Fruit fly (Drosophila melanogaster) whole organism, embryonic: Measurements from ENCODE around the gene Spx.

ENCODE experiments used
- CG10274 ChIP-seq: fragments of 200-800 bp; sonication (Bioruptor generic); optimal IDR thresholded peaks from 3 replicates; lab custom pipeline; 2017; ENCODE audit warnings: missing biosample characterization, mild to moderate bottlenecking, missing genetic modification characterization
- CG11085 ChIP-seq: fragments of 200-800 bp; sonication (Bioruptor generic); IDR thresholded peaks from 2 replicates; pipeline ENCODE4 v1.3.6; 2022; ENCODE audit warnings: missing biosample characterization, missing genetic modification characterization
- CG11093 ChIP-seq: fragments of 200-800 bp; sonication (Bioruptor generic); IDR thresholded peaks from 3 replicates; pipeline ENCODE4 v1.3.6; 2022; ENCODE audit warnings: missing biosample characterization, missing genetic modification characterization
- CG11696 ChIP-seq: fragments of 200-800 bp; sonication (Bioruptor generic); IDR thresholded peaks from 2 replicates; pipeline ENCODE4 v1.3.6; 2022; ENCODE audit warnings: missing biosample characterization, missing genetic modification characterization
- CG12219 ChIP-seq: fragments of 200-800 bp; sonication (Bioruptor generic); optimal IDR thresholded peaks from 3 replicates; lab custom pipeline; 2018; ENCODE audit warnings: missing biosample characterization, mild to moderate bottlenecking, missing genetic modification characterization
- CG12391 ChIP-seq: fragments of 200-800 bp; sonication (Bioruptor generic); optimal IDR thresholded peaks from 3 replicates; lab custom pipeline; 2018; ENCODE audit warnings: missing biosample characterization, mild to moderate bottlenecking, missing genetic modification characterization, moderate library complexity
- CG14050 ChIP-seq: fragments of 200-800 bp; sonication (Bioruptor generic); IDR thresholded peaks from 3 replicates; pipeline ENCODE4 v1.3.6; 2022; ENCODE audit warnings: missing biosample characterization, missing genetic modification characterization
- CG1603 ChIP-seq: fragments of 200-800 bp; sonication (Bioruptor generic); optimal IDR thresholded peaks from 2 replicates; lab custom pipeline; 2019; ENCODE audit warnings: missing biosample characterization, mild to moderate bottlenecking, missing genetic modification characterization, moderate library complexity
- CG17385 ChIP-seq: fragments of 200-800 bp; sonication (Bioruptor generic); optimal IDR thresholded peaks from 3 replicates; lab custom pipeline; 2018; ENCODE audit warnings: missing biosample characterization, mild to moderate bottlenecking, missing genetic modification characterization
- CG2120 ChIP-seq: fragments of 200-800 bp; sonication (Bioruptor generic); optimal IDR thresholded peaks from 3 replicates; lab custom pipeline; 2016; ENCODE audit warnings: missing biosample characterization, missing genetic modification characterization
- CG2889 ChIP-seq: fragments of 200-800 bp; sonication (Bioruptor generic); IDR thresholded peaks from 3 replicates; pipeline ENCODE4 v1.3.6; 2022; ENCODE audit warnings: missing biosample characterization, missing genetic modification characterization
- CG30431 ChIP-seq: fragments of 200-800 bp; sonication (Bioruptor generic); optimal IDR thresholded peaks from 2 replicates; lab custom pipeline; 2017; ENCODE audit warnings: missing biosample characterization, missing genetic modification characterization
- CG32532 ChIP-seq: fragments of 200-800 bp; sonication (Bioruptor generic); IDR thresholded peaks from 2 replicates; pipeline ENCODE4 v1.3.6; 2022; ENCODE audit warnings: missing biosample characterization, missing genetic modification characterization
- CG32772 ChIP-seq: fragments of 200-800 bp; sonication (Bioruptor generic); IDR thresholded peaks from 2 replicates; pipeline ENCODE4 v1.3.6; 2022; ENCODE audit warnings: missing biosample characterization, missing genetic modification characterization
- CG43689 ChIP-seq: fragments of 200-800 bp; sonication (Bioruptor generic); IDR thresholded peaks from 2 replicates; pipeline ENCODE4 v1.3.6; 2022; ENCODE audit warnings: missing biosample characterization, missing genetic modification characterization
- CG6175 ChIP-seq: fragments of 200-800 bp; sonication (Bioruptor generic); IDR thresholded peaks from 3 replicates; pipeline ENCODE4 v1.3.6; 2022; ENCODE audit warnings: missing biosample characterization, missing genetic modification characterization
- CG6683 ChIP-seq: fragments of 200-800 bp; sonication (Bioruptor generic); optimal IDR thresholded peaks from 2 replicates; lab custom pipeline; 2017; ENCODE audit warnings: missing biosample characterization, mild to moderate bottlenecking, missing genetic modification characterization, missing genetic modification reagents
- CG8765 ChIP-seq: fragments of 200-800 bp; sonication (Bioruptor generic); IDR thresholded peaks from 2 replicates; pipeline ENCODE4 v1.3.6; 2022; ENCODE audit warnings: missing biosample characterization, missing genetic modification characterization
- CG9437 ChIP-seq: fragments of 200-800 bp; sonication (Bioruptor generic); optimal IDR thresholded peaks from 2 replicates; lab custom pipeline; 2018; ENCODE audit warnings: missing biosample characterization, mild to moderate bottlenecking, missing genetic modification characterization
- D19A ChIP-seq: fragments of 200-800 bp; optimal IDR thresholded peaks from 3 replicates; lab custom pipeline; 2019; ENCODE audit warnings: missing biosample characterization, mild to moderate bottlenecking, missing genetic modification characterization, moderate library complexity
- Doc3 ChIP-seq: fragments of 200-800 bp; sonication (Bioruptor generic); IDR thresholded peaks from 3 replicates; pipeline ENCODE4 v1.3.6; 2022; ENCODE audit warnings: missing biosample characterization, missing genetic modification characterization; ENCODE audit not compliant: partially characterized antibody
- Dref ChIP-seq: fragments of 200-800 bp; sonication (Bioruptor generic); IDR thresholded peaks from 2 replicates; pipeline ENCODE4 v1.3.6; 2022; ENCODE audit warnings: missing biosample characterization, missing genetic modification characterization
- Fer2 ChIP-seq: fragments of 200-800 bp; sonication (Bioruptor generic); optimal IDR thresholded peaks from 2 replicates; lab custom pipeline; 2018; ENCODE audit warnings: missing biosample characterization, mild to moderate bottlenecking, missing genetic modification characterization, moderate library complexity
- H2.0 ChIP-seq: fragments of 200-800 bp; sonication (Bioruptor generic); IDR thresholded peaks from 2 replicates; pipeline ENCODE4 v1.3.6; 2022; ENCODE audit warnings: missing biosample characterization, missing genetic modification characterization
- HLHmδ ChIP-seq: fragments of 200-800 bp; sonication (Bioruptor generic); optimal IDR thresholded peaks from 2 replicates; lab custom pipeline; 2018; ENCODE audit warnings: missing biosample characterization, mild to moderate bottlenecking, missing genetic modification characterization, moderate library complexity
- HmgZ ChIP-seq: fragments of 200-800 bp; sonication (Bioruptor generic); optimal IDR thresholded peaks from 2 replicates; lab custom pipeline; 2018; ENCODE audit warnings: missing biosample characterization, mild to moderate bottlenecking, missing genetic modification characterization
- Kr ChIP-seq: fragments of 200-800 bp; sonication (Bioruptor generic); optimal IDR thresholded peaks from 2 replicates; lab custom pipeline; 2017; ENCODE audit warnings: missing biosample characterization, mild to moderate bottlenecking, missing genetic modification characterization
- Lim3 ChIP-seq: fragments of 200-800 bp; sonication (Bioruptor generic); IDR thresholded peaks from 2 replicates; pipeline ENCODE4 v1.3.6; 2022; ENCODE audit warnings: missing biosample characterization, missing genetic modification characterization
- NFAT ChIP-seq: fragments of 200-800 bp; sonication (Bioruptor generic); IDR thresholded peaks from 2 replicates; pipeline ENCODE4 v1.3.6; 2022; ENCODE audit warnings: missing biosample characterization, missing genetic modification characterization
- NK7.1 ChIP-seq: fragments of 200-800 bp; sonication (Bioruptor generic); optimal IDR thresholded peaks from 3 replicates; lab custom pipeline; 2016; ENCODE audit warnings: missing biosample characterization, missing genetic modification characterization
- Ptx1 ChIP-seq: fragments of 200-800 bp; sonication (Bioruptor generic); IDR thresholded peaks from 2 replicates; pipeline ENCODE4 v1.3.6; 2022; ENCODE audit warnings: missing biosample characterization, missing genetic modification characterization
- Tbp ChIP-seq: fragments of >200 bp; optimal IDR thresholded peaks from 2 replicates; lab custom pipeline; 2018; ENCODE audit warnings: missing biosample characterization, missing genetic modification characterization
- Trl ChIP-seq, 3 experiments: fragments of >200 bp in 2 of 3; fragments of 200-800 bp in 1 of 3; sonication (Bioruptor generic) in 1 of 3; optimal IDR thresholded peaks; 2 replicates in 1 of 3; 3 replicates in 2 of 3; lab custom pipeline; 2016 to 2017; ENCODE audit warnings: missing biosample characterization in 1 of 3, missing genetic modification characterization in 1 of 3
- Xrp1 ChIP-seq: fragments of 200-800 bp; sonication (Bioruptor generic); IDR thresholded peaks from 2 replicates; pipeline ENCODE4 v1.3.6; 2022; ENCODE audit warnings: missing biosample characterization, missing genetic modification characterization
- ab ChIP-seq: fragments of 200-800 bp; sonication (Bioruptor generic); optimal IDR thresholded peaks from 2 replicates; lab custom pipeline; 2016; ENCODE audit warnings: missing biosample characterization, missing genetic modification characterization
- ash1 ChIP-seq: fragments of 200-800 bp; sonication (Bioruptor generic); optimal IDR thresholded peaks from 2 replicates; lab custom pipeline; 2018; ENCODE audit warnings: missing biosample characterization, mild to moderate bottlenecking, missing genetic modification characterization
- az2 ChIP-seq: fragments of 200-800 bp; sonication (Bioruptor generic); optimal IDR thresholded peaks from 3 replicates; lab custom pipeline; 2016; ENCODE audit warnings: missing biosample characterization, missing genetic modification characterization
- chif ChIP-seq, 2 experiments: fragments of 200-800 bp; sonication (Bioruptor generic); optimal IDR thresholded peaks; 3 replicates each; lab custom pipeline; 2016; ENCODE audit warnings: missing biosample characterization in 2 of 2, missing genetic modification characterization in 2 of 2
- gcm2 ChIP-seq: fragments of 200-800 bp; sonication (Bioruptor generic); optimal IDR thresholded peaks from 2 replicates; lab custom pipeline; 2016; ENCODE audit warnings: missing biosample characterization, missing genetic modification characterization
- gt ChIP-seq: fragments of 200-800 bp; sonication (Bioruptor generic); IDR thresholded peaks from 2 replicates; pipeline ENCODE4 v1.3.6; 2022; ENCODE audit warnings: missing biosample characterization, missing genetic modification characterization
- jigr1 ChIP-seq: fragments of 200-800 bp; sonication (Bioruptor generic); IDR thresholded peaks from 3 replicates; pipeline ENCODE4 v1.3.6; 2022; ENCODE audit warnings: missing biosample characterization, missing genetic modification characterization
- ken ChIP-seq: fragments of 200-800 bp; sonication (Bioruptor generic); IDR thresholded peaks from 3 replicates; pipeline ENCODE4 v1.3.6; 2022; ENCODE audit warnings: missing biosample characterization, missing genetic modification characterization
- nmo ChIP-seq: fragments of 200-800 bp; sonication (Bioruptor generic); optimal IDR thresholded peaks from 2 replicates; lab custom pipeline; 2018; ENCODE audit warnings: missing biosample characterization, mild to moderate bottlenecking, missing genetic modification characterization, moderate library complexity
- p53 ChIP-seq: fragments of 200-800 bp; sonication (Bioruptor generic); optimal IDR thresholded peaks from 2 replicates; lab custom pipeline; 2016; ENCODE audit warnings: missing biosample characterization, missing genetic modification characterization
- pfk ChIP-seq: fragments of 200-800 bp; sonication (Bioruptor generic); optimal IDR thresholded peaks from 2 replicates; lab custom pipeline; 2018; ENCODE audit warnings: missing biosample characterization, mild to moderate bottlenecking, missing genetic modification characterization, moderate library complexity
- sc ChIP-seq, 3 experiments: fragments of >200 bp in 2 of 3; fragments of 200-800 bp in 1 of 3; sonication (Bioruptor generic) in 1 of 3; optimal IDR thresholded peaks; 2 replicates in 2 of 3; 3 replicates in 1 of 3; lab custom pipeline; 2017; ENCODE audit warnings: mild to moderate bottlenecking in 1 of 3, missing biosample characterization in 1 of 3, missing genetic modification characterization in 1 of 3, missing genetic modification reagents in 1 of 3
- so ChIP-seq: fragments of 200-800 bp; sonication (Bioruptor generic); IDR thresholded peaks from 3 replicates; pipeline ENCODE4 v1.3.6; 2022; ENCODE audit warnings: missing biosample characterization, missing genetic modification characterization
- twi ChIP-seq: fragments of 200-800 bp; optimal IDR thresholded peaks from 2 replicates; lab custom pipeline; 2019; ENCODE audit warnings: missing biosample characterization, mild to moderate bottlenecking, missing genetic modification characterization, moderate library complexity
- wor ChIP-seq: fragments of 200-800 bp; sonication (Bioruptor generic); IDR thresholded peaks from 2 replicates; pipeline ENCODE4 v1.3.6; 2022; ENCODE audit warnings: missing biosample characterization, missing genetic modification characterization
- zfh2 ChIP-seq: fragments of 200-800 bp; sonication (Bioruptor generic); optimal IDR thresholded peaks from 2 replicates; lab custom pipeline; 2016; ENCODE audit warnings: missing biosample characterization, missing genetic modification characterization

Gene Spx

DNA sequence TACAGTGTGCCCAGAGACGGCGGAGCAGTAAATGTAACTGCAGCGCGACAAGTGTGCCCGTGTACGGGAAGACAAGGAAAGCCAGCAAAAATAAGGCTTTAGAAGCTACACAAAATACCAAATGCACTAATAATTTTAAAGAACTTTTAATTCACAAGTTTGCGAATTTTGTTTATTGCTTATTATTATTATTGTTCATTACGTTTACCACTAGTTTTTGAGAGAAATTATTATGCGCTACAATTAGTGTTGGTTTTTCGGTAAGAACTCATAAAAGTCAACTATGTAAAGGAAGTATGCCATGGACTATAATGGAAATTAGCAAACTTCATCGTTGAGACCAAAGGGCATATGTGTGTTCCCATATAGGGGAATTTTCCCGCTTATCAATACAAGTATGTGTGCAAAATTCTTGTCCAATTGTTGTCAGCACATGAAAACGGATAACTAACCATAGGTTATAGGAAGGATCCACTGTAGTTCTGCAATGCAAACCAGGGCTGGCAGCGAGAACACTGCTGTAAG lies 11.6 kb downstream of the Spx start, which contains the start of gene schlank (continued):
- peak; percentile 50; the same call in 1 of the 2 replicates for TF ChIP-seq CG32772
- TF ChIP-seq NK7.1 (GFP tag; lab: Kevin White, UChicago) = no peak
- TF ChIP-seq ab (GFP tag; lab: Kevin White, UChicago) = no peak
- peak; percentile 13 for TF ChIP-seq CG9437
- no peak for TF ChIP-seq HmgZ (tag; lab: Kevin White, UChicago)
- TF ChIP-seq CG8765 = no peak
- TF ChIP-seq so (GFP tag; lab: Robert Waterston, UW) = 0 out of 3 replicates have a peak, but pooled peaks have one; percentile 2
- TF ChIP-seq CG30431 = peak; percentile 9
- TF ChIP-seq ken = peak; percentile 66
- TF ChIP-seq Fer2 (tag; lab: Kevin White, UChicago) = no peak
- TF ChIP-seq CG10274 (GFP tag; lab: Kevin White, UChicago) = no peak
- TF ChIP-seq CG12219 (GFP tag; lab: Kevin White, UChicago) = peak; percentile 40
- 0 out of 3 replicates have a peak, but pooled peaks have one; percentile 46 for TF ChIP-seq jigr1 (GFP tag; lab: Robert Waterston, UW)
- TF ChIP-seq CG2889 = 0 out of 3 replicates have a peak, but pooled peaks have one; percentile 13
- TF ChIP-seq gt (GFP tag; lab: Robert Waterston, UW) = no peak
- TF ChIP-seq NFAT (GFP tag; lab: Robert Waterston, UW) = peak; percentile 61
- TF ChIP-seq CG11696 (GFP tag; lab: Robert Waterston, UW) = no peak
- no peak for TF ChIP-seq Kr (GFP tag; lab: Kevin White, UChicago)
- TF ChIP-seq CG2120 = peak; percentile 70
- TF ChIP-seq twi = no peak
- TF ChIP-seq Trl (optimal IDR thresholded peaks at IDR 0.05; lab: Kevin White, UChicago) = no peak
- TF ChIP-seq Trl (GFP tag; optimal IDR thresholded peaks at IDR 0.05; lab: Kevin White, UChicago) = peak; percentile 51
- TF ChIP-seq wor (GFP tag; lab: Robert Waterston, UW) = no peak
- TF ChIP-seq HLHmδ (GFP tag; lab: Kevin White, UChicago) = no peak
- TF ChIP-seq Ptx1 (GFP tag; lab: Robert Waterston, UW) = peak; percentile 77
- peak; percentile 55 for TF ChIP-seq az2 (GFP tag; lab: Kevin White, UChicago)
- TF ChIP-seq gcm2 = no peak
- TF ChIP-seq Doc3 = no peak
- TF ChIP-seq Tbp (GFP tag; lab: Kevin White, UChicago) = no peak
- TF ChIP-seq H2.0 = peak; percentile 63
- peak; percentile 52 for TF ChIP-seq CG12391 (tag; lab: Kevin White, UChicago)
- TF ChIP-seq CG1603 (tag; lab: Kevin White, UChicago) = peak; percentile 45
- TF ChIP-seq CG11093 (GFP tag; lab: Robert Waterston, UW) = peak; percentile 51; the same call in 1 of the 3 replicates
- peak; percentile 22; the same call in 1 of the 2 replicates for TF ChIP-seq CG11085 (GFP tag; lab: Robert Waterston, UW)
- TF ChIP-seq CG17385 (GFP tag; lab: Kevin White, UChicago) = no peak
- peak; percentile 73 for TF ChIP-seq CG32532 (GFP tag; lab: Robert Waterston, UW)
- peak; percentile 32; the same call in 1 of the 3 replicates for TF ChIP-seq CG14050 (GFP tag; lab: Robert Waterston, UW)
- TF ChIP-seq zfh2 = peak; percentile 51
- no peak for TF ChIP-seq CG6683 (GFP tag; lab: Kevin White, UChicago)
- TF ChIP-seq nmo (GFP tag; lab: Kevin White, UChicago) = peak; percentile 45
- TF ChIP-seq sc (optimal IDR thresholded peaks at IDR 0.05; lab: Kevin White, UChicago) = no peak
- no peak for TF ChIP-seq sc (GFP tag; optimal IDR thresholded peaks at IDR 0.05; lab: Kevin White, UChicago)
- TF ChIP-seq ash1 (GFP tag; lab: Kevin White, UChicago) = no peak
- TF ChIP-seq Dref = peak; percentile 24; the same call in 1 of the 2 replicates
- TF ChIP-seq Xrp1 (GFP tag; lab: Robert Waterston, UW) = peak; percentile 46; the same call in 1 of the 2 replicates
- TF ChIP-seq CG6175 (GFP tag; lab: Robert Waterston, UW) = no peak
- TF ChIP-seq Lim3 (GFP tag; lab: Robert Waterston, UW) = no peak
- peak; percentile 8 to 46 for TF ChIP-seq chif (GFP tag; optimal IDR thresholded peaks at IDR 0.05; lab: Kevin White, UChicago)
- TF ChIP-seq pfk (GFP tag; lab: Kevin White, UChicago) = no peak
- TF ChIP-seq p53 (GFP tag; lab: Kevin White, UChicago) = peak; percentile 14
- TF ChIP-seq D19A (tag; lab: Kevin White, UChicago) = no peak
- no peak for TF ChIP-seq CG43689 (GFP tag; lab: Robert Waterston, UW)
